Fruit fly (Drosophila melanogaster): ENCODE measurements around the gene Pburs.

The Pburs gene

DNA sequence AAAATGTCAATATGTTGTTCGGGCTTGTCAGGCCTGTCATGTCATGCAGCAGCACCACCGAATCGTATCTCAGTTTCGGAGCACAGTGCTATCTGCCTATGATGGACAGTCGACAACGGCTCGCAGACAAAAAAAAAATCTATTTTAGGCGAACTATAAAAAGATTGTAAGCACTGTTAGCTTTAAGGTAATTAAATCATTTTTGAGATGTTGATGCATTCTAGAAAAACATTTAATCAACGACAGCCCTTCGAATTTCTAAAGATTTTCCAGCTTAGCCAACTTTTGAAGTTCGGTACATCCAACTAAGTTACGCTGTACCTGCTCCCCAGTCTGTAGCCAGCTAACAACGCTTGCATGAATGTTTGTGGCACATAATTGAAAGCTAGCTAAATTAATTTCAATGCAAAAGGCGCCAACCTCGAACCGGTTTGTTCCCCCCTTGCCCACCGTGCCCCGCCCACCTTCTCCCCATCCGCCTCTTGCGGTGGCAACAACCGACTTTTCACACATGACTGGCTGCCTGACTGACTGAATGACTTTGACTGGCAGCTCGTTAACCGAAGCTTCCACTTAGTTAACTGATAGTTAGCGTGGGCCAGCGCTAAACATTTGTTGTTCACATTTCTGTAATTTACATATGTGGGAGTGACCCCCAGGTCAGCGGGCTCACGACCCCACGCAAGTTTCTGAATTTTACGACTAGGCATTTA, 41.2 kb upstream of the Pburs start (continued):
- TF ChIP-seq CG17802 (tag; optimal IDR thresholded peaks at IDR 0.05), result no peak
- peak; percentile 68 for TF ChIP-seq esg (GFP tag; conservative IDR thresholded peaks at IDR 0.05)
- TF ChIP-seq otp (GFP tag; IDR thresholded peaks at IDR 0.05), result 0 out of 3 replicates have a peak, but pooled peaks have one; percentile 50
- TF ChIP-seq CG9876 (GFP tag; optimal IDR thresholded peaks at IDR 0.05), result peak; percentile 25
- TF ChIP-seq Antp (GFP tag; optimal IDR thresholded peaks at IDR 0.05), result peak; percentile 6
- TF ChIP-seq corto (GFP tag; optimal IDR thresholded peaks at IDR 0.05), result no peak
- TF ChIP-seq CG14860 (GFP tag; IDR thresholded peaks at IDR 0.05; ENCODE audit: partially characterized antibody), result no peak
- peak; percentile 89 for TF ChIP-seq dysf (GFP tag; IDR thresholded peaks at IDR 0.05)
- TF ChIP-seq caup (GFP tag; optimal IDR thresholded peaks at IDR 0.05; ENCODE audit: severe bottlenecking), result no peak
- peak; percentile 84 for TF ChIP-seq Sox102F (GFP tag; optimal IDR thresholded peaks at IDR 0.05)
- TF ChIP-seq CG12155 (GFP tag; optimal IDR thresholded peaks at IDR 0.05), result peak; percentile 18
- TF ChIP-seq CG15514 (GFP tag; optimal IDR thresholded peaks at IDR 0.05), result peak; percentile 1
- TF ChIP-seq CG32532 (GFP tag; IDR thresholded peaks at IDR 0.05), result no peak
- TF ChIP-seq usp (GFP tag; optimal IDR thresholded peaks at IDR 0.05), result no peak
- TF ChIP-seq psq (GFP tag; optimal IDR thresholded peaks at IDR 0.05), result no peak
- TF ChIP-seq B-H2 (GFP tag; optimal IDR thresholded peaks at IDR 0.05), result no peak
- TF ChIP-seq CG10979 (tag; optimal IDR thresholded peaks at IDR 0.05), result no peak
- TF ChIP-seq zfh2 (GFP tag; optimal IDR thresholded peaks at IDR 0.05), result peak; percentile 38
- TF ChIP-seq CG43689 (GFP tag; IDR thresholded peaks at IDR 0.05), result no peak
- TF ChIP-seq fd102C (GFP tag; optimal IDR thresholded peaks at IDR 0.05), result no peak
- no peak for TF ChIP-seq NC2α (GFP tag; optimal IDR thresholded peaks at IDR 0.05)
- peak; percentile 96 for TF ChIP-seq sens (GFP tag)
- TF ChIP-seq Dll (GFP tag; IDR thresholded peaks at IDR 0.05; ENCODE audit: partially characterized antibody), result no peak
- TF ChIP-seq CG12104 (GFP tag; optimal IDR thresholded peaks at IDR 0.05), result peak; percentile 46
- peak; percentile 60 for TF ChIP-seq CG3407 (GFP tag; optimal IDR thresholded peaks at IDR 0.05)
- no peak for TF ChIP-seq Dbx (GFP tag; IDR thresholded peaks at IDR 0.05)
- TF ChIP-seq CG4707 (GFP tag; optimal IDR thresholded peaks at IDR 0.05), result peak; percentile 38
- no peak for TF ChIP-seq ato (GFP tag; IDR thresholded peaks at IDR 0.05; ENCODE audit: partially characterized antibody)
- TF ChIP-seq twi (tag; optimal IDR thresholded peaks at IDR 0.05), result no peak
- TF ChIP-seq ab (GFP tag; optimal IDR thresholded peaks at IDR 0.05), result no peak
- peak; percentile 82 for TF ChIP-seq CG13424 (tag; optimal IDR thresholded peaks at IDR 0.05)
- TF ChIP-seq CG31365 (tag; optimal IDR thresholded peaks at IDR 0.05), result no peak
- no peak for TF ChIP-seq CG3847 (GFP tag; IDR thresholded peaks at IDR 0.05)
- TF ChIP-seq org-1 (GFP tag; optimal IDR thresholded peaks at IDR 0.05), result peak; percentile 71
- TF ChIP-seq NK7.1 (GFP tag; optimal IDR thresholded peaks at IDR 0.05), result no peak
- TF ChIP-seq gcm2 (GFP tag; optimal IDR thresholded peaks at IDR 0.05), result no peak
- peak in 1 of 3 experiments; percentile 51 for TF ChIP-seq lola (GFP tag; optimal IDR thresholded peaks at IDR 0.05)
- no peak for TF ChIP-seq prd (optimal IDR thresholded peaks at IDR 0.05)
- peak; percentile 69 for TF ChIP-seq prd (GFP tag; IDR thresholded peaks at IDR 0.05)
- no peak for TF ChIP-seq CG30431 (GFP tag; optimal IDR thresholded peaks at IDR 0.05)
- no peak for TF ChIP-seq CG3163 (GFP tag; optimal IDR thresholded peaks at IDR 0.05)
- TF ChIP-seq dati (GFP tag; IDR thresholded peaks at IDR 0.05), result no peak
- TF ChIP-seq crc (GFP tag; optimal IDR thresholded peaks at IDR 0.05), result no peak
- peak; percentile 49 for TF ChIP-seq CG2678 (tag; optimal IDR thresholded peaks at IDR 0.05)
- peak in 1 of 2 experiments; percentile 14 for TF ChIP-seq crp (GFP tag; optimal IDR thresholded peaks at IDR 0.05)
- TF ChIP-seq CG8089 (GFP tag; optimal IDR thresholded peaks at IDR 0.05), result peak; percentile 53
- no peak for TF ChIP-seq CG16779 (GFP tag; IDR thresholded peaks at IDR 0.05)
- no peak for TF ChIP-seq CG10274 (GFP tag; optimal IDR thresholded peaks at IDR 0.05)
- TF ChIP-seq CG33557 (GFP tag; optimal IDR thresholded peaks at IDR 0.05), result peak; percentile 31
- TF ChIP-seq Chrac-16 (GFP tag; optimal IDR thresholded peaks at IDR 0.05), result peak; percentile 58
